Fruit fly (Drosophila melanogaster) whole organism, prepupa: Measurements from ENCODE around the gene CG11563.

Experiments used
- Blimp-1 ChIP-seq: fragments of 200-800 bp; sonication (Bioruptor generic); optimal IDR thresholded peaks from 3 replicates; lab custom pipeline; 2017; ENCODE audit warnings: missing biosample characterization, missing genetic modification characterization, mild to moderate bottlenecking, moderate library complexity, missing genetic modification reagents
- CG10631 ChIP-seq: fragments of 200-800 bp; sonication (Bioruptor generic); optimal IDR thresholded peaks from 2 replicates; lab custom pipeline; 2016; ENCODE audit warnings: missing biosample characterization, missing genetic modification characterization
- CG10669 ChIP-seq: fragments of 200-800 bp; sonication (Bioruptor generic); optimal IDR thresholded peaks from 3 replicates; lab custom pipeline; 2018; ENCODE audit warnings: missing biosample characterization, mild to moderate bottlenecking, missing genetic modification characterization, moderate library complexity
- CG11294 ChIP-seq: fragments of 200-800 bp; sonication (Bioruptor generic); IDR thresholded peaks from 2 replicates; pipeline ENCODE4 v1.3.6; 2022; ENCODE audit warnings: missing biosample characterization, missing genetic modification characterization
- CG11762 ChIP-seq: fragments of 200-800 bp; sonication (Bioruptor generic); optimal IDR thresholded peaks from 3 replicates; lab custom pipeline; 2016; ENCODE audit warnings: missing biosample characterization, missing genetic modification characterization; ENCODE audit not compliant: insufficient read depth
- CG11902 ChIP-seq: fragments of 200-800 bp; sonication (Bioruptor generic); optimal IDR thresholded peaks from 3 replicates; lab custom pipeline; 2016; ENCODE audit warnings: missing biosample characterization, missing genetic modification characterization
- CG15336 ChIP-seq: fragments of 200-800 bp; sonication (Bioruptor generic); IDR thresholded peaks from 2 replicates; pipeline ENCODE4 v1.3.6; 2022; ENCODE audit warnings: missing biosample characterization, missing genetic modification characterization
- CG1621 ChIP-seq: fragments of 200-800 bp; sonication (Bioruptor generic); optimal IDR thresholded peaks from 3 replicates; lab custom pipeline; 2018; ENCODE audit warnings: missing biosample characterization, mild to moderate bottlenecking, missing genetic modification characterization
- CG16779 ChIP-seq: fragments of 200-800 bp; sonication (Bioruptor generic); optimal IDR thresholded peaks from 3 replicates; lab custom pipeline; 2017; ENCODE audit warnings: missing biosample characterization, mild to moderate bottlenecking, missing genetic modification characterization
- CG3032 ChIP-seq: fragments of 200-800 bp; optimal IDR thresholded peaks from 2 replicates; lab custom pipeline; 2019; ENCODE audit warnings: missing biosample characterization, mild to moderate bottlenecking, missing genetic modification characterization, moderate library complexity
- CG32006 ChIP-seq: fragments of 200-800 bp; sonication (Bioruptor generic); optimal IDR thresholded peaks from 3 replicates; lab custom pipeline; 2017; ENCODE audit warnings: missing biosample characterization, mild to moderate bottlenecking, missing genetic modification characterization
- CG3919 ChIP-seq: fragments of 200-800 bp; sonication (Bioruptor generic); optimal IDR thresholded peaks from 3 replicates; lab custom pipeline; 2016; ENCODE audit warnings: missing biosample characterization, missing genetic modification characterization
- CG6163 ChIP-seq: fragments of 200-800 bp; sonication (Bioruptor generic); IDR thresholded peaks from 3 replicates; pipeline ENCODE4 v1.3.6; 2022; ENCODE audit warnings: missing biosample characterization, missing genetic modification characterization
- CG6792 ChIP-seq: fragments of 200-800 bp; sonication (Bioruptor generic); optimal IDR thresholded peaks from 3 replicates; lab custom pipeline; 2016; ENCODE audit warnings: missing biosample characterization, missing genetic modification characterization
- CG6808 ChIP-seq: fragments of 200-800 bp; sonication (Bioruptor generic); optimal IDR thresholded peaks from 3 replicates; lab custom pipeline; 2017; ENCODE audit warnings: missing biosample characterization, missing genetic modification characterization, mild to moderate bottlenecking, moderate library complexity, missing genetic modification reagents
- CG8119 ChIP-seq: fragments of 200-800 bp; sonication (Bioruptor generic); IDR thresholded peaks from 3 replicates; pipeline ENCODE4 v1.3.6; 2022; ENCODE audit warnings: missing biosample characterization, missing genetic modification characterization
- CG8319 ChIP-seq: fragments of 200-800 bp; sonication (Bioruptor generic); optimal IDR thresholded peaks from 3 replicates; lab custom pipeline; 2016; ENCODE audit warnings: missing biosample characterization, missing genetic modification characterization
- CG8632 ChIP-seq: fragments of 200-800 bp; sonication (Bioruptor generic); optimal IDR thresholded peaks from 3 replicates; lab custom pipeline; 2016; ENCODE audit warnings: missing biosample characterization, missing genetic modification characterization
- CG9139 ChIP-seq: fragments of 200-800 bp; sonication (Bioruptor generic); optimal IDR thresholded peaks from 3 replicates; lab custom pipeline; 2017; ENCODE audit warnings: missing biosample characterization, mild to moderate bottlenecking, missing genetic modification characterization
- Eip75B ChIP-seq: fragments of 200-800 bp; sonication (Bioruptor generic); optimal IDR thresholded peaks from 3 replicates; lab custom pipeline; 2016; ENCODE audit warnings: missing biosample characterization, missing genetic modification characterization
- Eip93F ChIP-seq: fragments of 200-800 bp; sonication (Bioruptor generic); optimal IDR thresholded peaks from 2 replicates; lab custom pipeline; 2016; ENCODE audit warnings: missing biosample characterization, mild to moderate bottlenecking, missing genetic modification characterization
- Ets21C ChIP-seq: fragments of 200-800 bp; sonication (Bioruptor generic); optimal IDR thresholded peaks from 3 replicates; lab custom pipeline; 2016; ENCODE audit warnings: missing biosample characterization, missing genetic modification characterization
- Ets96B ChIP-seq: fragments of 200-800 bp; optimal IDR thresholded peaks from 2 replicates; lab custom pipeline; 2019; ENCODE audit warnings: missing biosample characterization, mild to moderate bottlenecking, missing genetic modification characterization, moderate library complexity
- Gug ChIP-seq: fragments of 200-800 bp; sonication (Bioruptor generic); IDR thresholded peaks from 2 replicates; pipeline ENCODE4 v1.3.6; 2022; ENCODE audit warnings: missing biosample characterization, missing genetic modification characterization
- Hr39 ChIP-seq: fragments of 200-800 bp; sonication (Bioruptor generic); optimal IDR thresholded peaks from 2 replicates; lab custom pipeline; 2016; ENCODE audit warnings: missing biosample characterization, missing genetic modification characterization
- Hr4 ChIP-seq: fragments of 200-800 bp; sonication (Bioruptor generic); optimal IDR thresholded peaks from 3 replicates; lab custom pipeline; 2016; ENCODE audit warnings: missing biosample characterization, missing genetic modification characterization
- Lpt ChIP-seq: fragments of 200-800 bp; sonication (Bioruptor generic); optimal IDR thresholded peaks from 3 replicates; lab custom pipeline; 2016; ENCODE audit warnings: missing biosample characterization, missing genetic modification characterization
- OdsH ChIP-seq: fragments of 200-800 bp; sonication (Bioruptor generic); optimal IDR thresholded peaks from 3 replicates; lab custom pipeline; 2016; ENCODE audit warnings: missing biosample characterization, missing genetic modification characterization
- Smox ChIP-seq: fragments of 200-800 bp; sonication (Bioruptor generic); optimal IDR thresholded peaks from 3 replicates; lab custom pipeline; 2016; ENCODE audit warnings: missing biosample characterization, missing genetic modification characterization
- Sox102F ChIP-seq: fragments of 200-800 bp; sonication (Bioruptor generic); optimal IDR thresholded peaks from 2 replicates; lab custom pipeline; 2016; ENCODE audit warnings: missing biosample characterization, mild to moderate bottlenecking, missing genetic modification characterization
- Sox14 ChIP-seq: fragments of 200-800 bp; sonication (Bioruptor generic); optimal IDR thresholded peaks from 3 replicates; lab custom pipeline; 2016; ENCODE audit warnings: missing biosample characterization, missing genetic modification characterization
- achi ChIP-seq: fragments of 200-800 bp; sonication (Bioruptor generic); optimal IDR thresholded peaks from 3 replicates; lab custom pipeline; 2016; ENCODE audit warnings: missing biosample characterization, missing genetic modification characterization
- cyc ChIP-seq: fragments of 200-800 bp; sonication (Bioruptor generic); optimal IDR thresholded peaks from 3 replicates; lab custom pipeline; 2016; ENCODE audit warnings: missing biosample characterization, missing genetic modification characterization
- dsx ChIP-seq: fragments of 200-800 bp; optimal IDR thresholded peaks from 3 replicates; lab custom pipeline; 2019; ENCODE audit warnings: missing biosample characterization, mild to moderate bottlenecking, missing genetic modification characterization, moderate library complexity; ENCODE audit not compliant: poor library complexity, severe bottlenecking
- esn ChIP-seq: fragments of 200-800 bp; sonication (Bioruptor generic); optimal IDR thresholded peaks from 2 replicates; lab custom pipeline; 2016; ENCODE audit warnings: missing biosample characterization, mild to moderate bottlenecking, missing genetic modification characterization, moderate library complexity
- fd59A ChIP-seq: fragments of 200-800 bp; sonication (Bioruptor generic); optimal IDR thresholded peaks from 2 replicates; lab custom pipeline; 2017; ENCODE audit warnings: missing biosample characterization, mild to moderate bottlenecking, missing genetic modification characterization, missing genetic modification reagents
- fd85E ChIP-seq: fragments of 200-800 bp; sonication (Bioruptor generic); optimal IDR thresholded peaks from 3 replicates; lab custom pipeline; 2016; ENCODE audit warnings: missing biosample characterization, missing genetic modification characterization
- fkh ChIP-seq: fragments of 200-800 bp; sonication (Bioruptor generic); optimal IDR thresholded peaks from 3 replicates; lab custom pipeline; 2017; ENCODE audit warnings: missing biosample characterization, mild to moderate bottlenecking, missing genetic modification characterization, moderate library complexity
- lz ChIP-seq: fragments of 200-800 bp; sonication (Bioruptor generic); optimal IDR thresholded peaks from 3 replicates; lab custom pipeline; 2016; ENCODE audit warnings: missing biosample characterization, missing genetic modification characterization
- net ChIP-seq: fragments of 200-800 bp; sonication (Bioruptor generic); optimal IDR thresholded peaks from 3 replicates; lab custom pipeline; 2016; ENCODE audit warnings: missing biosample characterization, missing genetic modification characterization
- pdm3 ChIP-seq: fragments of 200-800 bp; sonication (Bioruptor generic); optimal IDR thresholded peaks from 3 replicates; lab custom pipeline; 2016; ENCODE audit warnings: missing biosample characterization, missing genetic modification characterization
- spab ChIP-seq: fragments of 200-800 bp; sonication (Bioruptor generic); optimal IDR thresholded peaks from 2 replicates; lab custom pipeline; 2017; ENCODE audit warnings: missing biosample characterization, mild to moderate bottlenecking, missing genetic modification characterization, missing genetic modification reagents
- ss ChIP-seq, 2 experiments: fragments of 200-800 bp; sonication (Bioruptor generic); optimal IDR thresholded peaks; 2 replicates in 1 of 2; 3 replicates in 1 of 2; lab custom pipeline; 2017 to 2018; ENCODE audit warnings: mild to moderate bottlenecking in 2 of 2, missing biosample characterization in 2 of 2, missing genetic modification characterization in 2 of 2, moderate library complexity in 1 of 2
- svp ChIP-seq: fragments of 200-800 bp; sonication (Bioruptor generic); peaks from one replicate; lab custom pipeline; 2016; ENCODE audit warnings: missing biosample characterization, missing genetic modification characterization
- topi ChIP-seq: fragments of 200-800 bp; sonication (Bioruptor generic); optimal IDR thresholded peaks from 3 replicates; lab custom pipeline; 2016; ENCODE audit warnings: missing biosample characterization, missing genetic modification characterization
- vri ChIP-seq: fragments of 200-800 bp; sonication (Bioruptor generic); optimal IDR thresholded peaks from 3 replicates; lab custom pipeline; 2016; ENCODE audit warnings: missing biosample characterization, mild to moderate bottlenecking, missing genetic modification characterization

The CG11563 gene

DNA sequence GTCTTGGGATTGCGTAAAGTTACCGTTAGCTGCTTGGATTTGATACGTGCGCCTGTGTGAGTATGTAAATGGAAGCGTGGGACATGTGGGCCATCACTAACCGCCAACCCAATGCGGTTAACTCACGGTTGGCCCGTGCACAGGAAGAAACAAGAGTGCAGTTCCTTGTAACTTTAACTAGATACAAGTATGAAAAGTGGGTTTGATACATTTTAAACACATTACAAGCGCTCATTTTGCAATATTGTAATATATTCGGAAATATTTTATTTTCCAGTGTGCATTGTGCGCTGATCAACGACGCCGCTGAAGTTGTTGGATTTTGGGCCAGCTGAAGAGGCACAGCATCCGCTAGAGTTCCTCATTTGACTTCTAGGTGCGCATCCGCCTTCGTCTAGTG is 49.1 kb upstream of the CG11563 start (continued):
- TF ChIP-seq svp (GFP tag; lab: Kevin White, UChicago) (peak; percentile 81), CG16779 (tag; lab: Kevin White, UChicago) (no peak), pdm3 (GFP tag; lab: Kevin White, UChicago) (peak; percentile 70), CG6792 (GFP tag; lab: Kevin White, UChicago) (peak; percentile 41), CG8119 (GFP tag; lab: Robert Waterston, UW) (peak; percentile 68), achi (GFP tag; lab: Kevin White, UChicago) (peak; percentile 48), Sox14 (GFP tag; lab: Kevin White, UChicago) (peak; percentile 72), CG32006 (GFP tag; lab: Kevin White, UChicago) (peak; percentile 76), CG15336 (GFP tag; lab: Robert Waterston, UW) (peak; percentile 79), Gug (GFP tag; lab: Robert Waterston, UW) (peak; percentile 56; the same call in 1 of the 2 replicates), Blimp-1 (no peak)

DNA sequence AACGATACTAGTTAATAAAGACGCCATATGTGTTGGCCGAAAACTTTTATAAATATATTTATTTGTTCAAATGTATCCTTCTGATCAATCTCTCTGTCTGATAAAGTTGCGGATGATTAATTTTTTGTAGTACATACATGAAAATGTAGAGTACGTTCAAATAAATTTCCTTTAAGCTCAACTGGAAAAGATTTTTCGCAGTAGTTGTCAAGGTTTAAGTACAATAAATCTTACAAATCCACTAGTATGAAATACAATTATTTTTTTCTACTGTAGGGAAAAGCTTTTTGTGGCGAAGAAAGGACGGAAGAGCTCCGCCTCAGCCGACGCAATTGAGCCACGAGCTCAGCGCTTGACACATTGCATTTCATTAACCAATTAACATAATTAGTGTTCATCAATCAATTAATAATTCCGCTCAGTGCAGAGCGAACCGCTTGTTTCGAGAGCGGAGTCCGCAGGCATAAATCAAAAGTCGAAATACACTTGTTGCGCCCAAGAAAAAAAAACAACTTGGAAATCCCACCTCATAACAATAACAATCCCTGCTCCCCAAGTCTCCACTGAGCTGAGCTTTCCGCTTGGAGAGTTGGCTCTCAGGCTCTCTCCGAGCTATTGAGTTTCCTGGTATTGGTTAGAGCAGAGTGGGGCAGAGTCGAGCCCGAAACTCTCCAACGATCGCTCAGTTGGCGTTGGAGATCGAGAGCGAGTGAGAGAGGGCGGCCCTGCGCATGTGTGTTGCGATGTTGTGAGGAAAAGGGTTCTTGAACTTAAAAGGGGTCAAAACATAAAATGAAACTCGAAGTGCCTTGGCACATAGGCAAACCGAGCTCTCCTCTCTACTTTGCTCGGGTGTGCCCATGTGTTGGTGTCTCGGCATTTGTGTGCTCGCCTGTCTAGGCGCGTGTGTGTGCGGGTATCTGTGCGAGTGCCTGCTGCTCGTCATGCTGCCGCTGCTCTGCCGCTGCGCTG is 47.9 kb upstream of the CG11563 start:
- TF ChIP-seq Smox (peak; percentile 68), CG3032 (peak; percentile 45), Ets96B (tag; lab: Kevin White, UChicago) (peak; percentile 52), CG8632 (GFP tag; lab: Kevin White, UChicago) (peak; percentile 70), topi (peak; percentile 72), svp (GFP tag; lab: Kevin White, UChicago) (peak; percentile 76), dsx (GFP tag; lab: Kevin White, UChicago) (peak; percentile 7), CG6808 (GFP tag; lab: Kevin White, UChicago) (peak; percentile 14), CG6163 (GFP tag; lab: Robert Waterston, UW) (peak; percentile 51; the same call in 2 of the 3 replicates), Eip93F (GFP tag; lab: Kevin White, UChicago) (no peak), cyc (GFP tag; lab: Kevin White, UChicago) (peak; percentile 50), CG11902 (GFP tag; lab: Kevin White, UChicago) (peak; percentile 16), CG6792 (GFP tag; lab: Kevin White, UChicago) (peak; percentile 21), CG11294 (GFP tag; lab: Robert Waterston, UW) (no peak), fkh (GFP tag; lab: Kevin White, UChicago) (no peak), Ets21C (GFP tag; lab: Kevin White, UChicago) (peak; percentile 27), CG10669 (GFP tag; lab: Kevin White, UChicago) (peak; percentile 44), Gug (GFP tag; lab: Robert Waterston, UW) (no peak), fd85E (GFP tag; lab: Kevin White, UChicago) (no peak), CG3919 (GFP tag; lab: Kevin White, UChicago) (peak; percentile 57), Sox102F (GFP tag; lab: Kevin White, UChicago) (peak; percentile 54), fd59A (peak; percentile 45), CG1621 (tag; lab: Kevin White, UChicago) (peak; percentile 12), Hr39 (GFP tag; lab: Kevin White, UChicago) (peak; percentile 58), CG10631 (GFP tag; lab: Kevin White, UChicago) (peak; percentile 32), Eip75B (GFP tag; lab: Kevin White, UChicago) (no peak), Hr4 (peak; percentile 70), Blimp-1 (peak; percentile 27), CG9139 (GFP tag; lab: Kevin White, UChicago) (no peak), Lpt (GFP tag; lab: Kevin White, UChicago) (no peak), net (GFP tag; lab: Kevin White, UChicago) (peak; percentile 47), OdsH (peak; percentile 67), esn (peak; percentile 64), ss (GFP tag; optimal IDR thresholded peaks at IDR 0.05; lab: Kevin White, UChicago) (peak in 1 of 2 experiments; percentile 12), vri (GFP tag; lab: Kevin White, UChicago) (no peak), CG8319 (GFP tag; lab: Kevin White, UChicago) (peak; percentile 9), pdm3 (GFP tag; lab: Kevin White, UChicago) (peak; percentile 67), spab (GFP tag; lab: Kevin White, UChicago) (peak; percentile 24), CG11762 (GFP tag; lab: Kevin White, UChicago) (peak; percentile 39), lz (GFP tag; lab: Kevin White, UChicago) (peak; percentile 70), CG8119 (GFP tag; lab: Robert Waterston, UW) (peak; percentile 31; the same call in 1 of the 3 replicates)
